Fruit fly (Drosophila melanogaster) whole organism, embryonic: ENCODE data around the gene ghi.

Experiments
- CG11696 ChIP-seq: fragments of 200-800 bp; sonication (Bioruptor generic); IDR thresholded peaks from 2 replicates; pipeline ENCODE4 v1.3.6; 2022; ENCODE audit warnings: missing biosample characterization, missing genetic modification characterization
- CG12391 ChIP-seq: fragments of 200-800 bp; sonication (Bioruptor generic); optimal IDR thresholded peaks from 3 replicates; lab custom pipeline; 2018; ENCODE audit warnings: missing biosample characterization, mild to moderate bottlenecking, missing genetic modification characterization, moderate library complexity
- CG13287 ChIP-seq: fragments of 200-800 bp; sonication (Bioruptor generic); IDR thresholded peaks from 2 replicates; pipeline ENCODE4 v1.3.6; 2022; ENCODE audit warnings: missing biosample characterization, missing genetic modification characterization; ENCODE audit not compliant: partially characterized antibody
- CG1602 ChIP-seq: fragments of 200-800 bp; sonication (Bioruptor generic); optimal IDR thresholded peaks from 3 replicates; lab custom pipeline; 2016; ENCODE audit warnings: missing biosample characterization, missing genetic modification characterization
- CG1603 ChIP-seq: fragments of 200-800 bp; sonication (Bioruptor generic); optimal IDR thresholded peaks from 2 replicates; lab custom pipeline; 2019; ENCODE audit warnings: missing biosample characterization, mild to moderate bottlenecking, missing genetic modification characterization, moderate library complexity
- CG1647 ChIP-seq: fragments of 200-800 bp; sonication (Bioruptor generic); optimal IDR thresholded peaks from 3 replicates; lab custom pipeline; 2016; ENCODE audit warnings: missing biosample characterization, missing genetic modification characterization
- CG2678 ChIP-seq: fragments of 200-800 bp; sonication (Bioruptor generic); optimal IDR thresholded peaks from 3 replicates; lab custom pipeline; 2019; ENCODE audit warnings: missing biosample characterization, mild to moderate bottlenecking, missing genetic modification characterization, moderate library complexity
- CG2889 ChIP-seq: fragments of 200-800 bp; sonication (Bioruptor generic); IDR thresholded peaks from 3 replicates; pipeline ENCODE4 v1.3.6; 2022; ENCODE audit warnings: missing biosample characterization, missing genetic modification characterization
- CG30431 ChIP-seq: fragments of 200-800 bp; sonication (Bioruptor generic); optimal IDR thresholded peaks from 2 replicates; lab custom pipeline; 2017; ENCODE audit warnings: missing biosample characterization, missing genetic modification characterization
- CG31441 ChIP-seq: fragments of 200-800 bp; sonication (Bioruptor generic); IDR thresholded peaks from 2 replicates; pipeline ENCODE4 v1.3.6; 2022; ENCODE audit warnings: missing biosample characterization, missing genetic modification characterization
- CG34224 ChIP-seq: fragments of 200-800 bp; sonication (Bioruptor generic); IDR thresholded peaks from 3 replicates; pipeline ENCODE4 v1.3.6; 2022; ENCODE audit warnings: missing biosample characterization, missing genetic modification characterization; ENCODE audit not compliant: partially characterized antibody
- CG34422 ChIP-seq: fragments of 200-800 bp; sonication (Bioruptor generic); IDR thresholded peaks from 3 replicates; pipeline ENCODE4 v1.3.6; 2022; ENCODE audit warnings: missing biosample characterization, missing genetic modification characterization
- CG3726 ChIP-seq: fragments of 200-800 bp; sonication (Bioruptor generic); IDR thresholded peaks from 3 replicates; pipeline ENCODE4, ENCODE4 v1.3.6; 2022; ENCODE audit warnings: missing biosample characterization, missing genetic modification characterization
- CG4617 ChIP-seq: fragments of 200-800 bp; sonication (Bioruptor generic); optimal IDR thresholded peaks from 3 replicates; lab custom pipeline; 2016; ENCODE audit warnings: missing biosample characterization, missing genetic modification characterization, borderline replicate concordance
- CG4820 ChIP-seq: fragments of 200-800 bp; sonication (Bioruptor generic); optimal IDR thresholded peaks from 3 replicates; lab custom pipeline; 2016; ENCODE audit warnings: missing biosample characterization, missing genetic modification characterization
- CG5180 ChIP-seq: fragments of 200-800 bp; sonication (Bioruptor generic); optimal IDR thresholded peaks from 3 replicates; lab custom pipeline; 2017; ENCODE audit warnings: missing biosample characterization, missing genetic modification characterization, mild to moderate bottlenecking, moderate library complexity, missing genetic modification reagents
- CG5953 ChIP-seq: fragments of 200-800 bp; sonication (Bioruptor generic); IDR thresholded peaks from 2 replicates; pipeline ENCODE4 v1.3.6; 2022; ENCODE audit warnings: missing biosample characterization, missing genetic modification characterization
- CG6654 ChIP-seq: fragments of 200-800 bp; sonication (Bioruptor generic); optimal IDR thresholded peaks from 2 replicates; lab custom pipeline; 2017; ENCODE audit warnings: missing biosample characterization, mild to moderate bottlenecking, missing genetic modification characterization
- CG6791 ChIP-seq: fragments of 200-800 bp; sonication (Bioruptor generic); IDR thresholded peaks from 3 replicates; pipeline ENCODE4 v1.3.6; 2022; ENCODE audit warnings: missing biosample characterization, missing genetic modification characterization; ENCODE audit not compliant: partially characterized antibody
- CG9797 ChIP-seq: fragments of 200-800 bp; sonication (Bioruptor generic); optimal IDR thresholded peaks from 3 replicates; lab custom pipeline; 2018; ENCODE audit warnings: missing biosample characterization, mild to moderate bottlenecking, missing genetic modification characterization
- CG9817 ChIP-seq: fragments of 200-800 bp; sonication (Bioruptor generic); optimal IDR thresholded peaks from 2 replicates; lab custom pipeline; 2018; ENCODE audit warnings: missing biosample characterization, mild to moderate bottlenecking, missing genetic modification characterization, moderate library complexity
- Camta ChIP-seq: fragments of 200-800 bp; sonication (Bioruptor generic); optimal IDR thresholded peaks from 2 replicates; lab custom pipeline; 2016; ENCODE audit warnings: missing biosample characterization, missing genetic modification characterization
- D19A ChIP-seq: fragments of 200-800 bp; optimal IDR thresholded peaks from 3 replicates; lab custom pipeline; 2019; ENCODE audit warnings: missing biosample characterization, mild to moderate bottlenecking, missing genetic modification characterization, moderate library complexity
- Dip3 ChIP-seq: fragments of 200-800 bp; sonication (Bioruptor generic); optimal IDR thresholded peaks from 3 replicates; lab custom pipeline; 2016; ENCODE audit warnings: missing biosample characterization, missing genetic modification characterization
- Doc3 ChIP-seq: fragments of 200-800 bp; sonication (Bioruptor generic); IDR thresholded peaks from 3 replicates; pipeline ENCODE4 v1.3.6; 2022; ENCODE audit warnings: missing biosample characterization, missing genetic modification characterization; ENCODE audit not compliant: partially characterized antibody
- Dp ChIP-seq: fragments of 200-800 bp; sonication (Bioruptor generic); optimal IDR thresholded peaks from 2 replicates; lab custom pipeline; 2018; ENCODE audit warnings: missing biosample characterization, mild to moderate bottlenecking, missing genetic modification characterization, moderate library complexity
- E2f1 ChIP-seq: fragments of 200-800 bp; sonication (Bioruptor generic); IDR thresholded peaks from 2 replicates; pipeline ENCODE4 v1.3.6; 2022; ENCODE audit warnings: missing biosample characterization, missing genetic modification characterization
- Fer1 ChIP-seq: fragments of 200-800 bp; sonication (Bioruptor generic); optimal IDR thresholded peaks from 2 replicates; lab custom pipeline; 2017; ENCODE audit warnings: missing biosample characterization, mild to moderate bottlenecking, missing genetic modification characterization
- Fer3 ChIP-seq: fragments of 200-800 bp; sonication (Bioruptor generic); optimal IDR thresholded peaks from 2 replicates; lab custom pipeline; 2018; ENCODE audit warnings: missing biosample characterization, mild to moderate bottlenecking, missing genetic modification characterization, moderate library complexity
- Kr ChIP-seq: fragments of 200-800 bp; sonication (Bioruptor generic); optimal IDR thresholded peaks from 2 replicates; lab custom pipeline; 2017; ENCODE audit warnings: missing biosample characterization, mild to moderate bottlenecking, missing genetic modification characterization
- Lpt ChIP-seq: fragments of >200 bp; optimal IDR thresholded peaks from 2 replicates; lab custom pipeline; 2018; ENCODE audit warnings: missing biosample characterization, missing genetic modification characterization
- Ravus ChIP-seq: fragments of 200-800 bp; sonication (Bioruptor generic); IDR thresholded peaks from 2 replicates; pipeline ENCODE4 v1.3.6; 2022; ENCODE audit warnings: missing biosample characterization, missing genetic modification characterization
- ab ChIP-seq: fragments of 200-800 bp; sonication (Bioruptor generic); optimal IDR thresholded peaks from 2 replicates; lab custom pipeline; 2016; ENCODE audit warnings: missing biosample characterization, missing genetic modification characterization
- bigmax ChIP-seq: fragments of 200-800 bp; sonication (Bioruptor generic); optimal IDR thresholded peaks from 2 replicates; lab custom pipeline; 2018; ENCODE audit warnings: missing biosample characterization, mild to moderate bottlenecking, missing genetic modification characterization
- bowl ChIP-seq: fragments of 200-800 bp; sonication (Bioruptor generic); IDR thresholded peaks from 2 replicates; pipeline ENCODE4 v1.3.6; 2022; ENCODE audit warnings: missing biosample characterization, missing genetic modification characterization
- br ChIP-seq: fragments of >200 bp; optimal IDR thresholded peaks from 2 replicates; lab custom pipeline; 2017
- cad ChIP-seq: fragments of >200 bp; optimal IDR thresholded peaks from 2 replicates; lab custom pipeline; 2017; ENCODE audit warnings: missing biosample characterization, missing genetic modification characterization
- dimm ChIP-seq: fragments of 200-800 bp; sonication (Bioruptor generic); IDR thresholded peaks from 2 replicates; pipeline ENCODE4 v1.3.6; 2022; ENCODE audit warnings: missing biosample characterization, missing genetic modification characterization
- dmrt99B ChIP-seq: fragments of 200-800 bp; sonication (Bioruptor generic); optimal IDR thresholded peaks from 2 replicates; lab custom pipeline; 2018; ENCODE audit warnings: missing biosample characterization, mild to moderate bottlenecking, missing genetic modification characterization, moderate library complexity
- gcm2 ChIP-seq: fragments of 200-800 bp; sonication (Bioruptor generic); optimal IDR thresholded peaks from 2 replicates; lab custom pipeline; 2016; ENCODE audit warnings: missing biosample characterization, missing genetic modification characterization
- ham ChIP-seq: fragments of 200-800 bp; sonication (Bioruptor generic); IDR thresholded peaks from 2 replicates; pipeline ENCODE4 v1.3.6; 2022; ENCODE audit warnings: missing biosample characterization, missing genetic modification characterization
- hth ChIP-seq: fragments of >200 bp; optimal IDR thresholded peaks from 2 replicates; lab custom pipeline; 2017; ENCODE audit warnings: inconsistent platforms
- insv ChIP-seq, 2 experiments: fragments of 200-800 bp; sonication (Bioruptor generic); optimal IDR thresholded peaks; 3 replicates each; lab custom pipeline; 2016 to 2018; ENCODE audit warnings: missing biosample characterization in 2 of 2, missing genetic modification characterization in 2 of 2
- klu ChIP-seq: fragments of 200-800 bp; sonication (Bioruptor generic); IDR thresholded peaks from 2 replicates; pipeline ENCODE4 v1.3.6; 2022; ENCODE audit warnings: missing biosample characterization, missing genetic modification characterization
- lbe ChIP-seq: fragments of 200-800 bp; sonication (Bioruptor generic); optimal IDR thresholded peaks from 2 replicates; lab custom pipeline; 2016; ENCODE audit warnings: missing biosample characterization, mild to moderate bottlenecking, missing genetic modification characterization
- pb ChIP-seq: fragments of 200-800 bp; sonication (Bioruptor generic); optimal IDR thresholded peaks from 3 replicates; lab custom pipeline; 2016; ENCODE audit warnings: missing biosample characterization, missing genetic modification characterization
- shn ChIP-seq: fragments of 200-800 bp; sonication (Bioruptor generic); optimal IDR thresholded peaks from 3 replicates; lab custom pipeline; 2016; ENCODE audit warnings: missing biosample characterization, missing genetic modification characterization
- tap ChIP-seq: fragments of 200-800 bp; optimal IDR thresholded peaks from 3 replicates; lab custom pipeline; 2019; ENCODE audit warnings: missing biosample characterization, mild to moderate bottlenecking, missing genetic modification characterization, moderate library complexity
- toy ChIP-seq: fragments of 200-800 bp; sonication (Bioruptor generic); IDR thresholded peaks from 2 replicates; pipeline ENCODE4 v1.3.6; 2022; ENCODE audit warnings: missing biosample characterization, missing genetic modification characterization
- zfh2 ChIP-seq: fragments of 200-800 bp; sonication (Bioruptor generic); optimal IDR thresholded peaks from 2 replicates; lab custom pipeline; 2016; ENCODE audit warnings: missing biosample characterization, missing genetic modification characterization

ghi gene

dm6 chr3L:9410754-9411423 lies 40.8 kb upstream of the ghi start, which contains the start of the genes CG4022 and Cpsf5 (continued):
- TF ChIP-seq CG34224 (GFP tag; lab: Robert Waterston, UW) (no peak), CG13287 (GFP tag; lab: Robert Waterston, UW) (peak; percentile 68), CG3726 (GFP tag; lab: Robert Waterston, UW) (no peak), CG5953 (peak; percentile 1; the same call in 1 of the 2 replicates), CG2678 (tag; lab: Kevin White, UChicago) (peak; percentile 85), Lpt (GFP tag; lab: Kevin White, UChicago) (no peak), zfh2 (GFP tag; lab: Kevin White, UChicago) (peak; percentile 72), lbe (GFP tag; lab: Kevin White, UChicago) (peak; percentile 66), br (lab: Kevin White, UChicago) (no peak), CG12391 (tag; lab: Kevin White, UChicago) (peak; percentile 95), Camta (GFP tag; lab: Kevin White, UChicago) (peak; percentile 61), Doc3 (GFP tag; lab: Robert Waterston, UW) (no peak), gcm2 (GFP tag; lab: Kevin White, UChicago) (peak; percentile 53), ham (GFP tag; lab: Robert Waterston, UW) (peak; percentile 52; the same call in 1 of the 2 replicates), CG5180 (GFP tag; lab: Kevin White, UChicago) (no peak), Ravus (GFP tag; lab: Robert Waterston, UW) (peak; percentile 25; the same call in 1 of the 2 replicates), CG4820 (peak; percentile 61), ab (GFP tag; lab: Kevin White, UChicago) (peak; percentile 45), CG1603 (tag; lab: Kevin White, UChicago) (peak; percentile 64), Fer3 (peak; percentile 78), insv (GFP tag; optimal IDR thresholded peaks at IDR 0.05; lab: Kevin White, UChicago) (peak in 1 of 2 experiments; percentile 66), bigmax (peak; percentile 34), CG4617 (GFP tag; lab: Kevin White, UChicago) (peak; percentile 85), dmrt99B (no peak), shn (GFP tag; lab: Kevin White, UChicago) (peak; percentile 44), D19A (tag; lab: Kevin White, UChicago) (peak; percentile 52), CG1602 (GFP tag; lab: Kevin White, UChicago) (peak; percentile 73), dimm (GFP tag; lab: Robert Waterston, UW) (no peak; the same call in 1 of the 2 replicates), CG1647 (GFP tag; lab: Kevin White, UChicago) (peak; percentile 53), toy (GFP tag; lab: Robert Waterston, UW) (peak; percentile 24; the same call in 1 of the 2 replicates), CG31441 (peak; percentile 79), klu (GFP tag; lab: Robert Waterston, UW) (peak; percentile 77), CG9797 (GFP tag; lab: Kevin White, UChicago) (peak; percentile 89), CG11696 (GFP tag; lab: Robert Waterston, UW) (peak; percentile 61), bowl (0 out of 2 replicates have a peak, but pooled peaks have one; percentile 13), Fer1 (GFP tag; lab: Kevin White, UChicago) (peak; percentile 82), CG9817 (tag; lab: Kevin White, UChicago) (peak; percentile 90), tap (tag; lab: Kevin White, UChicago) (peak; percentile 81), CG34422 (GFP tag; lab: Robert Waterston, UW) (peak; percentile 80), CG30431 (GFP tag; lab: Kevin White, UChicago) (peak; percentile 52), E2f1 (peak; percentile 79), Dip3 (GFP tag; lab: Kevin White, UChicago) (peak; percentile 53), Dp (peak; percentile 28), cad (GFP tag; lab: Kevin White, UChicago) (no peak), CG6791 (GFP tag; lab: Robert Waterston, UW) (no peak), hth (lab: Kevin White, UChicago) (no peak), CG6654 (GFP tag; lab: Kevin White, UChicago) (no peak), pb (GFP tag; lab: Kevin White, UChicago) (peak; percentile 31), CG2889 (GFP tag; lab: Robert Waterston, UW) (peak; percentile 77), Kr (GFP tag; lab: Kevin White, UChicago) (no peak)
